Worm (Caenorhabditis elegans): ENCODE results near the gene F15H10.8.

F15H10.8 gene

ce11 chrV:10381726-10382125 is 21.0 kb downstream of the F15H10.8 start, which contains the start of gene abu-1:
Gene abu-1, minus strand, starts transcription at chrV:10381826.
- no peak for TF ChIP-seq lin-32 (GFP tag; optimal IDR thresholded peaks at IDR 0.05)
- TF ChIP-seq elt-3 (tag; optimal IDR thresholded peaks at IDR 0.05) = no peak
- no peak for TF ChIP-seq nhr-237 (tag; optimal IDR thresholded peaks at IDR 0.05)
- no peak for TF ChIP-seq ham-2 (GFP tag; optimal IDR thresholded peaks at IDR 0.05)
- no peak for TF ChIP-seq mep-1 (tag; optimal IDR thresholded peaks at IDR 0.05)
- no peak for TF ChIP-seq unc-39 (tag; optimal IDR thresholded peaks at IDR 0.05)
- TF ChIP-seq ceh-83 (GFP tag; optimal IDR thresholded peaks at IDR 0.05) = no peak
- no peak for TF ChIP-seq mls-2 (tag; optimal IDR thresholded peaks at IDR 0.05)
- no peak for TF ChIP-seq blmp-1 (tag; optimal IDR thresholded peaks at IDR 0.05)
- TF ChIP-seq unc-62 (GFP tag; optimal IDR thresholded peaks at IDR 0.05) = no peak
- no peak for TF ChIP-seq ceh-39 (tag; optimal IDR thresholded peaks at IDR 0.05)
- no peak for TF ChIP-seq mab-5 (tag; optimal IDR thresholded peaks at IDR 0.05)
- TF ChIP-seq lsy-2 (tag; optimal IDR thresholded peaks at IDR 0.05) = no peak
- no peak for TF ChIP-seq nhr-12 (tag; optimal IDR thresholded peaks at IDR 0.05)
- TF ChIP-seq ztf-11 (tag; optimal IDR thresholded peaks at IDR 0.05) = no peak
- no peak for TF ChIP-seq pha-4 (tag; optimal IDR thresholded peaks at IDR 0.05)
- TF ChIP-seq zip-8 (tag; optimal IDR thresholded peaks at IDR 0.05) = no peak
- no peak for TF ChIP-seq nhr-2 (tag; optimal IDR thresholded peaks at IDR 0.05)
- no peak for TF ChIP-seq lin-13 (tag; optimal IDR thresholded peaks at IDR 0.05)
- no peak for TF ChIP-seq ces-1 (GFP tag; optimal IDR thresholded peaks at IDR 0.05)

ce11 chrV:10379761-10380160 is 22.9 kb downstream of the F15H10.8 start:
- TF ChIP-seq elt-1 (tag; optimal IDR thresholded peaks at IDR 0.05; ENCODE audit: borderline replicate concordance, insufficient read depth) = no peak
- no peak for TF ChIP-seq hlh-1 (tag; optimal IDR thresholded peaks at IDR 0.05)
- TF ChIP-seq M03D4.4 (tag; optimal IDR thresholded peaks at IDR 0.05) = no peak
- no peak for TF ChIP-seq unc-120 (tag; optimal IDR thresholded peaks at IDR 0.05; ENCODE audit: poor library complexity, severe bottlenecking)
- TF ChIP-seq ces-1 (GFP tag; optimal IDR thresholded peaks at IDR 0.05) = no peak
- no peak for TF ChIP-seq lin-13 (tag; optimal IDR thresholded peaks at IDR 0.05)
- TF ChIP-seq nhr-28 (tag; optimal IDR thresholded peaks at IDR 0.05) = no peak
- TF ChIP-seq elt-3 (tag; optimal IDR thresholded peaks at IDR 0.05) = no peak
- TF ChIP-seq lsy-2 (tag; optimal IDR thresholded peaks at IDR 0.05) = no peak
- no peak for TF ChIP-seq ceh-83 (GFP tag; optimal IDR thresholded peaks at IDR 0.05)

ce11 chrV:10379293-10379692 is 23.4 kb downstream of the F15H10.8 start, which contains the start of gene AC3.12:
Gene AC3.12, minus strand, starts transcription at chrV:10379393.
- TF ChIP-seq hlh-1 (tag; optimal IDR thresholded peaks at IDR 0.05) = no peak

ce11 chrV:10371951-10372350 is 30.8 kb downstream of the F15H10.8 start, which contains the start of gene ugt-49:
Gene ugt-49, plus strand, starts transcription at chrV:10372321.
- TF ChIP-seq unc-39 (tag; optimal IDR thresholded peaks at IDR 0.05) = no peak
- TF ChIP-seq snpc-4 (tag; optimal IDR thresholded peaks at IDR 0.05) = no peak
- TF ChIP-seq ces-1 (GFP tag; optimal IDR thresholded peaks at IDR 0.05) = no peak
- TF ChIP-seq mep-1 (tag; optimal IDR thresholded peaks at IDR 0.05) = no peak
- no peak for TF ChIP-seq lsy-2 (tag; optimal IDR thresholded peaks at IDR 0.05)
- no peak for TF ChIP-seq ceh-43 (GFP tag; optimal IDR thresholded peaks at IDR 0.05)
- no peak for TF ChIP-seq nhr-28 (tag; optimal IDR thresholded peaks at IDR 0.05)
- TF ChIP-seq nhr-237 (tag; optimal IDR thresholded peaks at IDR 0.05) = no peak
- no peak for TF ChIP-seq pha-4 (tag; optimal IDR thresholded peaks at IDR 0.05)
- TF ChIP-seq zip-8 (tag; optimal IDR thresholded peaks at IDR 0.05) = no peak
- TF ChIP-seq tbx-8 (GFP tag; optimal IDR thresholded peaks at IDR 0.05) = no peak
- TF ChIP-seq sptf-1 (tag; optimal IDR thresholded peaks at IDR 0.05) = no peak
- TF ChIP-seq flh-1 (GFP tag; optimal IDR thresholded peaks at IDR 0.05) = no peak
- no peak for TF ChIP-seq ham-2 (GFP tag; optimal IDR thresholded peaks at IDR 0.05)
- TF ChIP-seq mls-2 (tag; optimal IDR thresholded peaks at IDR 0.05) = no peak
- TF ChIP-seq sem-2 (GFP tag; optimal IDR thresholded peaks at IDR 0.05) = no peak
- no peak for TF ChIP-seq hlh-1 (tag; optimal IDR thresholded peaks at IDR 0.05)
- no peak for TF ChIP-seq ceh-83 (GFP tag; optimal IDR thresholded peaks at IDR 0.05)

ce11 chrV:10371177-10371576 is 31.5 kb downstream of the F15H10.8 start:
- TF ChIP-seq mls-2 (tag; optimal IDR thresholded peaks at IDR 0.05) = no peak
- TF ChIP-seq elt-1 (tag; optimal IDR thresholded peaks at IDR 0.05; ENCODE audit: borderline replicate concordance, insufficient read depth) = no peak
- no peak for TF ChIP-seq lsy-2 (tag; optimal IDR thresholded peaks at IDR 0.05)
- TF ChIP-seq mep-1 (tag; optimal IDR thresholded peaks at IDR 0.05) = no peak
- no peak for TF ChIP-seq lin-13 (tag; optimal IDR thresholded peaks at IDR 0.05)
- TF ChIP-seq nhr-12 (tag; optimal IDR thresholded peaks at IDR 0.05) = no peak
- no peak for TF ChIP-seq hlh-1 (tag; optimal IDR thresholded peaks at IDR 0.05)
- no peak for TF ChIP-seq tbx-8 (GFP tag; optimal IDR thresholded peaks at IDR 0.05)
- TF ChIP-seq pha-4 (tag; optimal IDR thresholded peaks at IDR 0.05) = no peak
- no peak for TF ChIP-seq ztf-11 (tag; optimal IDR thresholded peaks at IDR 0.05)
- no peak for TF ChIP-seq unc-39 (tag; optimal IDR thresholded peaks at IDR 0.05)
- no peak for TF ChIP-seq lin-32 (GFP tag; optimal IDR thresholded peaks at IDR 0.05)
- TF ChIP-seq unc-120 (tag; optimal IDR thresholded peaks at IDR 0.05; ENCODE audit: poor library complexity, severe bottlenecking) = no peak
- no peak for TF ChIP-seq nhr-28 (tag; optimal IDR thresholded peaks at IDR 0.05)
- TF ChIP-seq drap-1 (GFP tag; optimal IDR thresholded peaks at IDR 0.05) = no peak
- no peak for TF ChIP-seq snpc-4 (tag; optimal IDR thresholded peaks at IDR 0.05)
- no peak for TF ChIP-seq ham-2 (GFP tag; optimal IDR thresholded peaks at IDR 0.05)
- no peak for TF ChIP-seq nhr-237 (tag; optimal IDR thresholded peaks at IDR 0.05)
- TF ChIP-seq sptf-1 (tag; optimal IDR thresholded peaks at IDR 0.05) = no peak
- TF ChIP-seq unc-62 (GFP tag; optimal IDR thresholded peaks at IDR 0.05) = no peak
